Worm (Caenorhabditis elegans): Measurements from ENCODE around the gene T14G8.2.

Gene T14G8.2

ce11 chrX:12872022-12872888 is 14.5 kb downstream of the T14G8.2 start (continued):
- TF ChIP-seq ztf-4 (tag; optimal IDR thresholded peaks at IDR 0.05) (peak; percentile 88), sem-4 (tag; optimal IDR thresholded peaks at IDR 0.05) (peak; percentile 80), unc-62 (GFP tag; optimal IDR thresholded peaks at IDR 0.05) (no peak), F13H6.1 (tag; optimal IDR thresholded peaks at IDR 0.05) (peak; percentile 98), mab-5 (tag; optimal IDR thresholded peaks at IDR 0.05) (peak; percentile 1), egl-27 (tag; optimal IDR thresholded peaks at IDR 0.05) (peak; percentile 93), nhr-77 (tag; optimal IDR thresholded peaks at IDR 0.05) (peak; percentile 63), lsy-2 (tag; optimal IDR thresholded peaks at IDR 0.05) (peak; percentile 23 to 79), lin-39 (tag; optimal IDR thresholded peaks at IDR 0.05) (no peak), ceh-16 (tag; optimal IDR thresholded peaks at IDR 0.05) (no peak), dmd-4 (tag; optimal IDR thresholded peaks at IDR 0.05) (no peak), C34F6.9 (tag; optimal IDR thresholded peaks at IDR 0.05) (peak; percentile 66), R02D3.7 (tag; optimal IDR thresholded peaks at IDR 0.05) (no peak), ceh-82 (tag; optimal IDR thresholded peaks at IDR 0.05) (no peak), ztf-11 (tag; optimal IDR thresholded peaks at IDR 0.05) (no peak), unc-39 (tag; optimal IDR thresholded peaks at IDR 0.05) (no peak), sma-3 (GFP tag; optimal IDR thresholded peaks at IDR 0.05) (peak; percentile 98), sma-9 (GFP tag; optimal IDR thresholded peaks at IDR 0.05) (peak; percentile 99), sma-9 (tag; optimal IDR thresholded peaks at IDR 0.05) (peak; percentile 90), mbf-1 (tag; optimal IDR thresholded peaks at IDR 0.05) (no peak), nhr-129 (tag; optimal IDR thresholded peaks at IDR 0.05) (peak; percentile 90)

- TF ChIP-seq unc-62 (GFP tag; optimal IDR thresholded peaks at IDR 0.05) (no peak), gmeb-1 (tag; optimal IDR thresholded peaks at IDR 0.05) (no peak), sma-9 (GFP tag; optimal IDR thresholded peaks at IDR 0.05) (peak; percentile 81), sma-9 (tag; optimal IDR thresholded peaks at IDR 0.05) (no peak), nhr-6 (tag; optimal IDR thresholded peaks at IDR 0.05) (peak; percentile 15), ztf-4 (tag; optimal IDR thresholded peaks at IDR 0.05) (peak; percentile 48), lsy-2 (tag; optimal IDR thresholded peaks at IDR 0.05) (peak in 1 of 2 experiments; percentile 39), ztf-11 (tag; optimal IDR thresholded peaks at IDR 0.05) (no peak), crh-2 (tag; optimal IDR thresholded peaks at IDR 0.05) (peak; percentile 39), lin-11 (tag; optimal IDR thresholded peaks at IDR 0.05) (no peak), F13H6.1 (tag; optimal IDR thresholded peaks at IDR 0.05) (peak; percentile 78), mdl-1 (tag; optimal IDR thresholded peaks at IDR 0.05) (peak in 1 of 2 experiments; percentile 53), sma-3 (GFP tag; optimal IDR thresholded peaks at IDR 0.05) (peak; percentile 33), nhr-129 (tag; optimal IDR thresholded peaks at IDR 0.05) (peak; percentile 79)
Measured at ce11 chrX:12873688-12874364, 16.0 kb downstream of the T14G8.2 start.

- peak; percentile 18 for TF ChIP-seq fos-1 (tag; optimal IDR thresholded peaks at IDR 0.05)
- peak; percentile 5 for TF ChIP-seq egl-27 (tag; optimal IDR thresholded peaks at IDR 0.05)
- TF ChIP-seq nhr-25 (tag; optimal IDR thresholded peaks at IDR 0.05): peak; percentile 32
- peak; percentile 48 for TF ChIP-seq sma-3 (GFP tag; optimal IDR thresholded peaks at IDR 0.05)
- TF ChIP-seq blmp-1 (tag; optimal IDR thresholded peaks at IDR 0.05; ENCODE audit: insufficient read depth): peak; percentile 98
- TF ChIP-seq C34F6.9 (tag; optimal IDR thresholded peaks at IDR 0.05): no peak
- TF ChIP-seq ztf-11 (tag; optimal IDR thresholded peaks at IDR 0.05): no peak
- no peak for TF ChIP-seq mbf-1 (tag; optimal IDR thresholded peaks at IDR 0.05)
Measured at ce11 chrX:12874798-12875342, 17.1 kb downstream of the T14G8.2 start.

ce11 chrX:12875649-12876048 is 17.8 kb downstream of the T14G8.2 start:
- TF ChIP-seq unc-39 (tag; optimal IDR thresholded peaks at IDR 0.05): no peak
- TF ChIP-seq nhr-10 (tag; optimal IDR thresholded peaks at IDR 0.05): no peak
- peak in 1 of 2 experiments; percentile 44 for TF ChIP-seq lsy-2 (tag; optimal IDR thresholded peaks at IDR 0.05)
- no peak for TF ChIP-seq gmeb-1 (tag; optimal IDR thresholded peaks at IDR 0.05)
- TF ChIP-seq elt-1 (tag; optimal IDR thresholded peaks at IDR 0.05): no peak
- peak; percentile 14 for TF ChIP-seq F13H6.1 (tag; optimal IDR thresholded peaks at IDR 0.05)
- no peak for TF ChIP-seq ztf-4 (tag; optimal IDR thresholded peaks at IDR 0.05)
- TF ChIP-seq zag-1 (tag; optimal IDR thresholded peaks at IDR 0.05): no peak
- TF ChIP-seq nhr-237 (tag; optimal IDR thresholded peaks at IDR 0.05): no peak
- no peak for TF ChIP-seq snpc-4 (tag; optimal IDR thresholded peaks at IDR 0.05)
- TF ChIP-seq nhr-6 (tag; optimal IDR thresholded peaks at IDR 0.05): no peak
- TF ChIP-seq blmp-1 (tag; optimal IDR thresholded peaks at IDR 0.05; ENCODE audit: insufficient read depth): no peak
- no peak for TF ChIP-seq ZK546.5 (tag; optimal IDR thresholded peaks at IDR 0.05)
- no peak for TF ChIP-seq crh-2 (tag; optimal IDR thresholded peaks at IDR 0.05)
- TF ChIP-seq lin-39 (tag; optimal IDR thresholded peaks at IDR 0.05): no peak
- TF ChIP-seq skn-1 (tag; optimal IDR thresholded peaks at IDR 0.05): no peak
- peak; percentile 87 for TF ChIP-seq nhr-129 (tag; optimal IDR thresholded peaks at IDR 0.05)
- no peak for TF ChIP-seq mbf-1 (tag; optimal IDR thresholded peaks at IDR 0.05)
- no peak for TF ChIP-seq ama-1 (optimal IDR thresholded peaks at IDR 0.05)
- TF ChIP-seq mab-5 (tag; optimal IDR thresholded peaks at IDR 0.05): no peak
- no peak for TF ChIP-seq elt-3 (tag; optimal IDR thresholded peaks at IDR 0.05)
- TF ChIP-seq nhr-21 (tag; optimal IDR thresholded peaks at IDR 0.05): no peak
- no peak for TF ChIP-seq ceh-16 (tag; optimal IDR thresholded peaks at IDR 0.05)
- TF ChIP-seq aly-2 (tag; optimal IDR thresholded peaks at IDR 0.05): no peak
- no peak for TF ChIP-seq fos-1 (tag; optimal IDR thresholded peaks at IDR 0.05)
- TF ChIP-seq mdl-1 (tag; optimal IDR thresholded peaks at IDR 0.05): no peak
- TF ChIP-seq nhr-25 (tag; optimal IDR thresholded peaks at IDR 0.05): no peak
- TF ChIP-seq unc-62 (GFP tag; optimal IDR thresholded peaks at IDR 0.05): no peak
- TF ChIP-seq sma-9 (GFP tag; optimal IDR thresholded peaks at IDR 0.05): peak; percentile 68
- TF ChIP-seq sma-9 (tag; optimal IDR thresholded peaks at IDR 0.05): no peak
- TF ChIP-seq C34F6.9 (tag; optimal IDR thresholded peaks at IDR 0.05): no peak
- no peak for TF ChIP-seq R02D3.7 (tag; optimal IDR thresholded peaks at IDR 0.05)

Measured in whole organism, L2 larva.